Fruit fly (Drosophila melanogaster) whole organism, embryonic: ENCODE data around the gene MED27.
A peak's percentile ranks its signal among the peaks of the same experiment; 100 is the strongest.

Experiments used
- Bteb2 ChIP-seq: fragments of 200-800 bp; sonication (Bioruptor generic); optimal IDR thresholded peaks from 2 replicates; lab custom pipeline; 2016; ENCODE audit warnings: missing biosample characterization, missing genetic modification characterization
- CG10147 ChIP-seq: fragments of 200-800 bp; sonication (Bioruptor generic); optimal IDR thresholded peaks from 2 replicates; lab custom pipeline; 2019; ENCODE audit warnings: missing biosample characterization, mild to moderate bottlenecking, missing genetic modification characterization, moderate library complexity
- CG10366 ChIP-seq: fragments of 200-800 bp; sonication (Bioruptor generic); IDR thresholded peaks from 2 replicates; pipeline ENCODE4 v1.3.6; 2022; ENCODE audit warnings: missing biosample characterization, missing genetic modification characterization
- CG10462 ChIP-seq: fragments of 200-800 bp; sonication (Bioruptor generic); optimal IDR thresholded peaks from 2 replicates; lab custom pipeline; 2016; ENCODE audit warnings: missing biosample characterization, missing genetic modification characterization
- CG10959 ChIP-seq: fragments of 200-800 bp; sonication (Bioruptor generic); IDR thresholded peaks from 2 replicates; pipeline ENCODE4 v1.3.6; 2022; ENCODE audit warnings: missing biosample characterization, missing genetic modification characterization
- CG13424 ChIP-seq: fragments of 200-800 bp; sonication (Bioruptor generic); optimal IDR thresholded peaks from 2 replicates; lab custom pipeline; 2019; ENCODE audit warnings: missing biosample characterization, mild to moderate bottlenecking, missing genetic modification characterization, moderate library complexity
- CG14050 ChIP-seq: fragments of 200-800 bp; sonication (Bioruptor generic); IDR thresholded peaks from 3 replicates; pipeline ENCODE4 v1.3.6; 2022; ENCODE audit warnings: missing biosample characterization, missing genetic modification characterization
- CG14860 ChIP-seq: fragments of 200-800 bp; sonication (Bioruptor generic); IDR thresholded peaks from 3 replicates; pipeline ENCODE4 v1.3.6; 2022; ENCODE audit warnings: missing biosample characterization, missing genetic modification characterization; ENCODE audit not compliant: partially characterized antibody
- CG15073 ChIP-seq: fragments of 200-800 bp; sonication (Bioruptor generic); optimal IDR thresholded peaks from 2 replicates; lab custom pipeline; 2016; ENCODE audit warnings: missing biosample characterization, missing genetic modification characterization
- CG17186 ChIP-seq: fragments of 200-800 bp; sonication (Bioruptor generic); optimal IDR thresholded peaks from 3 replicates; lab custom pipeline; 2017; ENCODE audit warnings: missing biosample characterization, missing genetic modification reagents, missing genetic modification characterization
- CG17328 ChIP-seq: fragments of 200-800 bp; sonication (Bioruptor generic); IDR thresholded peaks from 2 replicates; pipeline ENCODE4 v1.3.6; 2022; ENCODE audit warnings: missing biosample characterization, missing genetic modification characterization
- CG18599 ChIP-seq: fragments of 200-800 bp; sonication (Bioruptor generic); optimal IDR thresholded peaks from 3 replicates; lab custom pipeline; 2017; ENCODE audit warnings: missing biosample characterization, missing genetic modification characterization, mild to moderate bottlenecking, moderate library complexity, missing genetic modification reagents
- CG2116 ChIP-seq: fragments of 200-800 bp; sonication (Bioruptor generic); optimal IDR thresholded peaks from 3 replicates; lab custom pipeline; 2018; ENCODE audit warnings: missing biosample characterization, mild to moderate bottlenecking, missing genetic modification characterization
- CG2678 ChIP-seq: fragments of 200-800 bp; sonication (Bioruptor generic); optimal IDR thresholded peaks from 3 replicates; lab custom pipeline; 2019; ENCODE audit warnings: missing biosample characterization, mild to moderate bottlenecking, missing genetic modification characterization, moderate library complexity
- CG2712 ChIP-seq: fragments of 200-800 bp; optimal IDR thresholded peaks from 3 replicates; lab custom pipeline; 2019; ENCODE audit warnings: missing biosample characterization, mild to moderate bottlenecking, missing genetic modification characterization, moderate library complexity
- CG33213 ChIP-seq: fragments of 200-800 bp; sonication (Bioruptor generic); optimal IDR thresholded peaks from 3 replicates; lab custom pipeline; 2016; ENCODE audit warnings: missing biosample characterization, missing genetic modification characterization
- CG3995 ChIP-seq: fragments of 200-800 bp; sonication (Bioruptor generic); optimal IDR thresholded peaks from 3 replicates; lab custom pipeline; 2016; ENCODE audit warnings: missing biosample characterization, missing genetic modification characterization
- CG4707 ChIP-seq: fragments of 200-800 bp; sonication (Bioruptor generic); optimal IDR thresholded peaks from 2 replicates; lab custom pipeline; 2018; ENCODE audit warnings: missing biosample characterization, mild to moderate bottlenecking, missing genetic modification characterization, moderate library complexity
- CG5245 ChIP-seq: fragments of 200-800 bp; sonication (Bioruptor generic); optimal IDR thresholded peaks from 3 replicates; lab custom pipeline; 2016; ENCODE audit warnings: missing biosample characterization, missing genetic modification characterization
- CG6272 ChIP-seq: fragments of 200-800 bp; sonication (Bioruptor generic); IDR thresholded peaks from 2 replicates; pipeline ENCODE4 v1.3.6; 2022; ENCODE audit warnings: missing biosample characterization, missing genetic modification characterization
- CG6813 ChIP-seq: fragments of 200-800 bp; sonication (Bioruptor generic); optimal IDR thresholded peaks from 2 replicates; lab custom pipeline; 2017; ENCODE audit warnings: missing biosample characterization, missing genetic modification characterization, mild to moderate bottlenecking, moderate library complexity, missing genetic modification reagents
- CG8359 ChIP-seq: fragments of 200-800 bp; sonication (Bioruptor generic); optimal IDR thresholded peaks from 2 replicates; lab custom pipeline; 2017; ENCODE audit warnings: missing biosample characterization, mild to moderate bottlenecking, missing genetic modification characterization, borderline replicate concordance
- CG9437 ChIP-seq: fragments of 200-800 bp; sonication (Bioruptor generic); optimal IDR thresholded peaks from 2 replicates; lab custom pipeline; 2018; ENCODE audit warnings: missing biosample characterization, mild to moderate bottlenecking, missing genetic modification characterization
- Drgx ChIP-seq: fragments of 200-800 bp; sonication (Bioruptor generic); IDR thresholded peaks from 2 replicates; pipeline ENCODE4 v1.3.6; 2022; ENCODE audit warnings: missing biosample characterization, missing genetic modification characterization
- MTF-1 ChIP-seq: fragments of 200-800 bp; sonication (Bioruptor generic); optimal IDR thresholded peaks from 2 replicates; lab custom pipeline; 2018; ENCODE audit warnings: missing biosample characterization, mild to moderate bottlenecking, missing genetic modification characterization, borderline replicate concordance
- NC2α ChIP-seq: fragments of 200-800 bp; sonication (Bioruptor generic); optimal IDR thresholded peaks from 2 replicates; lab custom pipeline; 2016; ENCODE audit warnings: missing biosample characterization, missing genetic modification characterization
- NC2β ChIP-seq: fragments of 200-800 bp; sonication (Bioruptor generic); optimal IDR thresholded peaks from 2 replicates; lab custom pipeline; 2016; ENCODE audit warnings: missing biosample characterization, missing genetic modification characterization
- Nf-YB ChIP-seq: fragments of 200-800 bp; sonication (Bioruptor generic); optimal IDR thresholded peaks from 3 replicates; lab custom pipeline; 2019; ENCODE audit warnings: missing biosample characterization, mild to moderate bottlenecking, missing genetic modification characterization, moderate library complexity
- Ravus ChIP-seq: fragments of 200-800 bp; sonication (Bioruptor generic); IDR thresholded peaks from 2 replicates; pipeline ENCODE4 v1.3.6; 2022; ENCODE audit warnings: missing biosample characterization, missing genetic modification characterization
- Rfx ChIP-seq: fragments of 200-800 bp; sonication (Bioruptor generic); IDR thresholded peaks from 2 replicates; pipeline ENCODE4 v1.3.6; 2022; ENCODE audit warnings: missing biosample characterization, missing genetic modification characterization
- Spps ChIP-seq: fragments of 200-800 bp; sonication (Bioruptor generic); optimal IDR thresholded peaks from 2 replicates; lab custom pipeline; 2018; ENCODE audit warnings: missing biosample characterization, mild to moderate bottlenecking, missing genetic modification characterization
- TFAM ChIP-seq: fragments of 200-800 bp; sonication (Bioruptor generic); optimal IDR thresholded peaks from 2 replicates; lab custom pipeline; 2017; ENCODE audit warnings: missing biosample characterization, missing genetic modification characterization, inconsistent platforms
- Tbp ChIP-seq: fragments of >200 bp; optimal IDR thresholded peaks from 2 replicates; lab custom pipeline; 2018; ENCODE audit warnings: missing biosample characterization, missing genetic modification characterization
- Xbp1 ChIP-seq: fragments of 200-800 bp; sonication (Bioruptor generic); optimal IDR thresholded peaks from 3 replicates; lab custom pipeline; 2016; ENCODE audit warnings: missing biosample characterization, mild to moderate bottlenecking, missing genetic modification characterization
- ase ChIP-seq: fragments of 200-800 bp; sonication (Bioruptor generic); IDR thresholded peaks from 3 replicates; pipeline ENCODE4 v1.3.6; 2022; ENCODE audit warnings: missing biosample characterization, missing genetic modification characterization
- cwo ChIP-seq: fragments of 200-800 bp; sonication (Bioruptor generic); optimal IDR thresholded peaks from 3 replicates; lab custom pipeline; 2017; ENCODE audit warnings: missing biosample characterization, missing genetic modification characterization, mild to moderate bottlenecking, moderate library complexity, missing genetic modification reagents
- da ChIP-seq: fragments of 200-800 bp; sonication (Bioruptor generic); optimal IDR thresholded peaks from 2 replicates; lab custom pipeline; 2016; ENCODE audit warnings: missing biosample characterization, missing genetic modification characterization
- dmrt11E ChIP-seq: fragments of 200-800 bp; sonication (Bioruptor generic); optimal IDR thresholded peaks from 3 replicates; lab custom pipeline; 2018; ENCODE audit warnings: missing biosample characterization, mild to moderate bottlenecking, missing genetic modification characterization, moderate library complexity
- kay ChIP-seq: fragments of 200-800 bp; sonication (Bioruptor generic); optimal IDR thresholded peaks from 2 replicates; lab custom pipeline; 2016; ENCODE audit warnings: missing biosample characterization, missing genetic modification characterization
- lmd ChIP-seq: fragments of 200-800 bp; sonication (Bioruptor generic); IDR thresholded peaks from 2 replicates; pipeline ENCODE4 v1.3.6; 2022; ENCODE audit warnings: missing biosample characterization, missing genetic modification characterization
- mld ChIP-seq: fragments of 200-800 bp; sonication (Bioruptor generic); IDR thresholded peaks from 3 replicates; pipeline ENCODE4 v1.3.6; 2022; ENCODE audit warnings: missing biosample characterization, missing genetic modification characterization; ENCODE audit not compliant: partially characterized antibody
- pan ChIP-seq, 4 experiments: fragments of >200 bp in 3 of 4; fragments of 200-800 bp in 1 of 4; sonication (Bioruptor generic) in 1 of 4; optimal IDR thresholded peaks in 3 of 4; IDR thresholded peaks in 1 of 4; 2 replicates each; pipeline versions ENCODE4 v1.3.6 to Lab custom; 2017 to 2022; ENCODE audit warnings: missing biosample characterization in 2 of 4, missing genetic modification characterization in 2 of 4, mixed read lengths in 1 of 4
- pnt ChIP-seq: fragments of 200-800 bp; sonication (Bioruptor generic); optimal IDR thresholded peaks from 3 replicates; lab custom pipeline; 2016; ENCODE audit warnings: missing biosample characterization, missing genetic modification characterization
- pzg ChIP-seq: fragments of 200-800 bp; sonication (Bioruptor generic); optimal IDR thresholded peaks from 3 replicates; lab custom pipeline; 2018; ENCODE audit warnings: missing biosample characterization, mild to moderate bottlenecking, missing genetic modification characterization, moderate library complexity
- scrt ChIP-seq: fragments of 200-800 bp; sonication (Bioruptor generic); optimal IDR thresholded peaks from 2 replicates; lab custom pipeline; 2018; ENCODE audit warnings: missing biosample characterization, mild to moderate bottlenecking, missing genetic modification characterization, moderate library complexity
- tap ChIP-seq: fragments of 200-800 bp; optimal IDR thresholded peaks from 3 replicates; lab custom pipeline; 2019; ENCODE audit warnings: missing biosample characterization, mild to moderate bottlenecking, missing genetic modification characterization, moderate library complexity
- tll ChIP-seq, 2 experiments: fragments of 200-800 bp in 1 of 2; fragments of >200 bp in 1 of 2; sonication (Bioruptor generic) in 1 of 2; optimal IDR thresholded peaks; 2 replicates each; lab custom pipeline; 2017 to 2019; ENCODE audit warnings: missing biosample characterization in 2 of 2, missing genetic modification characterization in 2 of 2, mild to moderate bottlenecking in 1 of 2, moderate library complexity in 1 of 2
- tna ChIP-seq: fragments of 200-800 bp; sonication (Bioruptor generic); IDR thresholded peaks from 2 replicates; pipeline ENCODE4 v1.3.6; 2022; ENCODE audit warnings: missing biosample characterization, missing genetic modification characterization; ENCODE audit not compliant: partially characterized antibody
- yki ChIP-seq: fragments of >200 bp; optimal IDR thresholded peaks from 3 replicates; lab custom pipeline; 2018

The MED27 gene

dm6 chr3R:5622985-5623630, 31.8 kb upstream of the MED27 start (continued):
- TF ChIP-seq pan (optimal IDR thresholded peaks at IDR 0.05; lab: Kevin White, UChicago) (no peak), pan (GFP tag; optimal IDR thresholded peaks at IDR 0.05 in 1 of 2, IDR thresholded peaks at IDR 0.05 in 1 of 2) (no peak), Drgx (GFP tag; lab: Robert Waterston, UW) (no peak), da (no peak), CG10462 (GFP tag; lab: Kevin White, UChicago) (peak; percentile 64), MTF-1 (GFP tag; lab: Kevin White, UChicago) (peak; percentile 93), Tbp (GFP tag; lab: Kevin White, UChicago) (no peak), NC2β (peak; percentile 85), CG13424 (peak; percentile 72), CG33213 (GFP tag; lab: Kevin White, UChicago) (peak; percentile 92), ase (GFP tag; lab: Robert Waterston, UW) (no peak), NC2α (GFP tag; lab: Kevin White, UChicago) (peak; percentile 82), CG3995 (GFP tag; lab: Kevin White, UChicago) (peak; percentile 8), CG6272 (GFP tag; lab: Robert Waterston, UW) (no peak), CG10147 (GFP tag; lab: Kevin White, UChicago) (peak; percentile 65), CG10366 (no peak), lmd (GFP tag; lab: Robert Waterston, UW) (no peak), CG15073 (GFP tag; lab: Kevin White, UChicago) (no peak), CG10959 (GFP tag; lab: Robert Waterston, UW) (no peak), CG2678 (tag; lab: Kevin White, UChicago) (peak; percentile 78), cwo (GFP tag; lab: Kevin White, UChicago) (no peak), scrt (GFP tag; lab: Kevin White, UChicago) (peak; percentile 90), CG5245 (GFP tag; lab: Kevin White, UChicago) (peak; percentile 72), CG2712 (tag; lab: Kevin White, UChicago) (peak; percentile 66), Spps (peak; percentile 72), CG17186 (GFP tag; lab: Kevin White, UChicago) (peak; percentile 56), CG14860 (GFP tag; lab: Robert Waterston, UW) (no peak), Bteb2 (GFP tag; lab: Kevin White, UChicago) (peak; percentile 54), kay (peak; percentile 63), CG17328 (GFP tag; lab: Robert Waterston, UW) (no peak), CG4707 (GFP tag; lab: Kevin White, UChicago) (peak; percentile 89), TFAM (GFP tag; lab: Kevin White, UChicago) (peak; percentile 9), Ravus (GFP tag; lab: Robert Waterston, UW) (no peak), Xbp1 (GFP tag; lab: Kevin White, UChicago) (peak; percentile 25), yki (lab: Kevin White, UChicago) (no peak), dmrt11E (peak; percentile 64), Rfx (GFP tag; lab: Robert Waterston, UW) (no peak), pzg (peak; percentile 30), mld (GFP tag; lab: Robert Waterston, UW) (no peak), CG2116 (GFP tag; lab: Kevin White, UChicago) (peak; percentile 40), CG14050 (GFP tag; lab: Robert Waterston, UW) (no peak), pnt (peak; percentile 48), Nf-YB (peak; percentile 63), tna (GFP tag; lab: Robert Waterston, UW) (no peak), CG18599 (GFP tag; lab: Kevin White, UChicago) (peak; percentile 85), CG9437 (GFP tag; lab: Kevin White, UChicago) (peak; percentile 37), tll (GFP tag; optimal IDR thresholded peaks at IDR 0.05; lab: Kevin White, UChicago) (peak in 1 of 2 experiments; percentile 49), CG8359 (GFP tag; lab: Kevin White, UChicago) (peak; percentile 65), tap (tag; lab: Kevin White, UChicago) (peak; percentile 72), CG6813 (GFP tag; lab: Kevin White, UChicago) (peak; percentile 91)
